Fruit fly (Drosophila melanogaster) S2 (cell line): ENCODE data around the gene Polr3H.

Source experiments
- CG8478 ChIP-seq: fragments of >200 bp; optimal IDR thresholded peaks from 2 replicates; lab custom pipeline; 2018
- CTCF ChIP-seq, 2 experiments: fragments of >200 bp; optimal IDR thresholded peaks; 2 replicates each; lab custom pipeline; 2018

DNA sequence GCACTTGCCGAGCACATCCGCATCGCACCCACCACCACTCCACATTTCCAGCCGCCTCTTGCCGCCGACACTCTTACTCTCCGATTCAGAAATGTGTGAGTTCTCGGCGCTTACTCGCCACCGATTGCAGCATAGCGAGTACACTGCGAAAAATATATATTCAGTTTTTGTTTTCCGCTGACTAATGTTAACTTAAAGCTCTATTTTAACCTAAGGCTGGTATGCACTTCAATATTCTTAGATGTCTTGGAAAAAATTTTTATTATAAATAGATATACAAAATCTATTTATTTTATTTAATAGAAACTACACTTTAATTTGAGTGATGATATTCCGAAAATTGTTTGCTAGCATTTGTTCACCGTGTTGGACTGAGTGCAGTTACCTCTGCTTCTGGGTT lies 49.3 kb upstream of the Polr3H start:
- TF ChIP-seq CG8478 (no peak), CTCF (optimal IDR thresholded peaks at IDR 0.05; lab: Kevin White, UChicago) (no peak)
